Worm (Caenorhabditis elegans): ENCODE results near the gene T07H3.8.

DNA sequence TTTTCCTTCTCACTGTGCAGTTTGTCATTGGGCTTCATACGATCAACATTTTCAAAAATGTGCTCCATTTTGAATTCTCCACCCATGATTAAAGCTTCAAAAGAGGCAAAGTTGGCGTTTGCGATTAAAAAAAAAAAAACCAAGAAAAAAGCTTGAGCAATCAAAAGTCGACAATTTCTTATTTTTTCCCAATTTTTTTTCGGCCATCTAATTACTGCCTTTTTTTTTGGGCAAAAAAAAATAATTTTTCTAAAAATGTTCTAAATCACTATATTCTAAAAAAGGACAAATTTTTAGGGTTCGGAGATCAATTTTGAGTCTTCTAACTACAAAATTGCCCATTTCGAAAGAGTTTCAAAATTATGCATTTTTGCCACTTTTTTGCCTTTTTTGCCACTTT is 10.4 kb upstream of the T07H3.8 start, which contains the start of gene K05F6.10:
- TF ChIP-seq elt-2 (tag; optimal IDR thresholded peaks at IDR 0.05): no peak
- TF ChIP-seq ztf-4 (tag; optimal IDR thresholded peaks at IDR 0.05): no peak
- TF ChIP-seq egl-27 (tag; optimal IDR thresholded peaks at IDR 0.05): no peak
- no peak for TF ChIP-seq fos-1 (tag; optimal IDR thresholded peaks at IDR 0.05)

Data from whole organism, L3 larva.